Worm (Caenorhabditis elegans): ENCODE measurements around the gene Y57G11C.30.

ce11 chrIV:14944234-14944633, 5.5 kb downstream of the Y57G11C.30 start, which contains the start of gene Y57G11C.48:
- TF ChIP-seq rcor-1 (GFP tag; IDR thresholded peaks at IDR 0.05) (no peak), madf-6 (GFP tag; IDR thresholded peaks at IDR 0.05) (no peak), hmg-1.2 (GFP tag; IDR thresholded peaks at IDR 0.05) (no peak), ztf-22 (GFP tag; optimal IDR thresholded peaks at IDR 0.05) (no peak), xnd-1 (tag; optimal IDR thresholded peaks at IDR 0.05) (no peak), tbp1 (GFP tag; optimal IDR thresholded peaks at IDR 0.05) (no peak), pha-4 (tag; optimal IDR thresholded peaks at IDR 0.05) (no peak), F10E7.11 (tag; optimal IDR thresholded peaks at IDR 0.05) (no peak), lsy-27 (tag; optimal IDR thresholded peaks at IDR 0.05; ENCODE audit: borderline replicate concordance, insufficient read depth) (no peak), nhr-27 (tag; optimal IDR thresholded peaks at IDR 0.05) (no peak), B0261.1 (tag; optimal IDR thresholded peaks at IDR 0.05) (no peak), gei-17 (GFP tag; optimal IDR thresholded peaks at IDR 0.05) (no peak)

Measured in whole organism, young adult.